Worm (Caenorhabditis elegans) whole organism, young adult: ENCODE data around the gene nhr-105.

ENCODE experiments used
- C06A6.2 ChIP-seq: fragments of 200-800 bp; sonication (Bioruptor generic); conservative IDR thresholded peaks from 2 replicates; pipeline ENCODE4 v1.3.6; 2022; ENCODE audit warnings: missing genetic modification characterization, missing compliant biosample characterization
- F37B4.10 ChIP-seq: fragments of 200-800 bp; sonication (Bioruptor generic); IDR thresholded peaks from 2 replicates; pipeline ENCODE4 v1.3.6; 2022; ENCODE audit warnings: missing genetic modification characterization, missing compliant biosample characterization
- F57A8.1 ChIP-seq: fragments of 200-800 bp; sonication (Bioruptor generic); optimal IDR thresholded peaks from 2 replicates; lab custom pipeline; 2018; ENCODE audit warnings: mild to moderate bottlenecking, missing genetic modification characterization, moderate library complexity, missing compliant biosample characterization
- F57C9.4 ChIP-seq: sonication (generic microtip); optimal IDR thresholded peaks from 2 replicates; lab custom pipeline; 2017; ENCODE audit warnings: mild to moderate bottlenecking, missing genetic modification characterization, missing compliant biosample characterization
- K11D2.4 ChIP-seq: fragments of 200-800 bp; sonication (Bioruptor generic); IDR thresholded peaks from 2 replicates; pipeline ENCODE4 v1.3.6; 2022; ENCODE audit warnings: missing genetic modification reagents, missing genetic modification characterization, missing compliant biosample characterization
- T26A5.8 ChIP-seq: sonication (generic microtip); optimal IDR thresholded peaks from 2 replicates; lab custom pipeline; 2016; ENCODE audit warnings: missing genetic modification characterization, missing compliant biosample characterization
- atf-7 ChIP-seq: sonication (generic microtip); optimal IDR thresholded peaks from 2 replicates; lab custom pipeline; 2017; ENCODE audit warnings: mild to moderate bottlenecking, missing genetic modification characterization, missing compliant biosample characterization
- bed-1 ChIP-seq: fragments of 200-800 bp; sonication (Bioruptor generic); IDR thresholded peaks from 2 replicates; pipeline ENCODE4 v1.3.6; 2022; ENCODE audit warnings: missing genetic modification reagents, missing genetic modification characterization, missing compliant biosample characterization
- bed-2 ChIP-seq: fragments of 200-800 bp; sonication (Bioruptor generic); IDR thresholded peaks from 2 replicates; pipeline ENCODE4 v1.3.6; 2022; ENCODE audit warnings: missing genetic modification reagents, missing genetic modification characterization, missing compliant biosample characterization
- ccch-3 ChIP-seq: fragments of 200-800 bp; sonication (Bioruptor generic); optimal IDR thresholded peaks from 2 replicates; lab custom pipeline; 2018; ENCODE audit warnings: mild to moderate bottlenecking, missing genetic modification characterization, missing compliant biosample characterization
- ceh-27 ChIP-seq: fragments of 200-800 bp; sonication (Bioruptor generic); optimal IDR thresholded peaks from 2 replicates; lab custom pipeline; 2018; ENCODE audit warnings: mild to moderate bottlenecking, missing genetic modification characterization, moderate library complexity, missing compliant biosample characterization
- ceh-91 ChIP-seq: fragments of 200-800 bp; sonication (Bioruptor generic); IDR thresholded peaks from 2 replicates; pipeline ENCODE4 v1.3.6; 2022; ENCODE audit warnings: missing genetic modification reagents, missing genetic modification characterization, missing compliant biosample characterization
- die-1 ChIP-seq: sonication (generic microtip); optimal IDR thresholded peaks from 2 replicates; lab custom pipeline; 2016; ENCODE audit warnings: missing genotype, mild to moderate bottlenecking, missing genetic modification characterization, missing compliant biosample characterization
- dpff-1 ChIP-seq: sonication (generic microtip); optimal IDR thresholded peaks from 2 replicates; lab custom pipeline; 2017; ENCODE audit warnings: mild to moderate bottlenecking, missing genetic modification characterization, missing compliant biosample characterization
- egl-18 ChIP-seq: fragments of 200-800 bp; sonication (Bioruptor generic); IDR thresholded peaks from 2 replicates; pipeline ENCODE4 v1.3.6; 2022; ENCODE audit warnings: missing genetic modification reagents, missing genetic modification characterization, missing compliant biosample characterization
- ets-4 ChIP-seq: fragments of 200-800 bp; sonication (Bioruptor generic); optimal IDR thresholded peaks from 2 replicates; lab custom pipeline; 2018; ENCODE audit warnings: mild to moderate bottlenecking, missing genetic modification characterization, missing compliant biosample characterization
- him-1 ChIP-seq: sonication (generic microtip); optimal IDR thresholded peaks from 2 replicates; lab custom pipeline; 2016; ENCODE audit warnings: missing genotype, missing genetic modification reagents, missing genetic modification characterization, missing compliant biosample characterization
- hmg-1.2 ChIP-seq: fragments of 200-800 bp; sonication (Bioruptor generic); IDR thresholded peaks from 2 replicates; pipeline ENCODE4 v1.3.6; 2022; ENCODE audit warnings: missing genetic modification reagents, missing genetic modification characterization, missing compliant biosample characterization
- hmg-20 ChIP-seq: fragments of 200-800 bp; sonication (Bioruptor generic); IDR thresholded peaks from 2 replicates; pipeline ENCODE4 v1.3.6; 2022; ENCODE audit warnings: missing genetic modification reagents, missing genetic modification characterization, missing compliant biosample characterization
- hsf-1 ChIP-seq: fragments of 200-800 bp; sonication (Bioruptor generic); IDR thresholded peaks from 2 replicates; pipeline ENCODE4 v1.3.6; 2022; ENCODE audit warnings: missing genetic modification reagents, missing genetic modification characterization, missing compliant biosample characterization
- let-526 ChIP-seq: fragments of 200-800 bp; sonication (Bioruptor generic); IDR thresholded peaks from 2 replicates; pipeline ENCODE4 v1.3.6; 2022; ENCODE audit warnings: missing genetic modification reagents, missing genetic modification characterization, missing compliant biosample characterization
- let-607 ChIP-seq, 2 experiments: fragments of 200-800 bp in 1 of 2; sonication (Bioruptor generic) in 1 of 2; sonication (generic microtip) in 1 of 2; optimal IDR thresholded peaks; 2 replicates each; lab custom pipeline; 2016 to 2018; ENCODE audit warnings: mild to moderate bottlenecking in 2 of 2, missing compliant biosample characterization in 2 of 2, missing genetic modification characterization in 2 of 2, moderate library complexity in 2 of 2, missing genotype in 1 of 2
- lin-35 ChIP-seq, 3 experiments: fragments of 150-350 bp in 2 of 3; sonication (generic microtip) in 1 of 3; optimal IDR thresholded peaks; 2 replicates each; lab custom pipeline; 2014 to 2018; ENCODE audit warnings: missing biosample characterization in 3 of 3, missing genetic modification characterization in 3 of 3, missing genetic modification reagents in 3 of 3
- lsl-1 ChIP-seq: fragments of 200-800 bp; sonication (Bioruptor generic); optimal IDR thresholded peaks from 2 replicates; lab custom pipeline; 2018; ENCODE audit warnings: mild to moderate bottlenecking, missing genetic modification characterization, moderate library complexity, missing compliant biosample characterization
- madf-10 ChIP-seq: sonication (generic microtip); optimal IDR thresholded peaks from 2 replicates; lab custom pipeline; 2016; ENCODE audit warnings: mild to moderate bottlenecking, missing genetic modification characterization, missing compliant biosample characterization
- madf-8 ChIP-seq: fragments of 200-800 bp; sonication (Bioruptor generic); conservative IDR thresholded peaks from 2 replicates; pipeline ENCODE4 v1.3.6; 2022; ENCODE audit warnings: missing genetic modification reagents, missing genetic modification characterization, missing compliant biosample characterization
- mcd-1 ChIP-seq: fragments of 200-800 bp; sonication (Bioruptor generic); IDR thresholded peaks from 2 replicates; pipeline ENCODE4 v1.3.6; 2022; ENCODE audit warnings: missing genetic modification reagents, missing genetic modification characterization, missing compliant biosample characterization
- mel-28 ChIP-seq: sonication (generic microtip); optimal IDR thresholded peaks from 2 replicates; lab custom pipeline; 2016; ENCODE audit warnings: borderline replicate concordance, mild to moderate bottlenecking, missing genetic modification characterization, missing compliant biosample characterization
- mes-4 ChIP-seq: sonication (generic microtip); optimal IDR thresholded peaks from 2 replicates; lab custom pipeline; 2016; ENCODE audit warnings: missing genotype, missing genetic modification characterization, missing compliant biosample characterization
- nfya-2 ChIP-seq: fragments of 200-800 bp; sonication (Bioruptor generic); IDR thresholded peaks from 2 replicates; pipeline ENCODE4 v1.3.6; 2022; ENCODE audit warnings: missing genetic modification reagents, missing genetic modification characterization, missing compliant biosample characterization
- nfyb-1 ChIP-seq: fragments of 200-800 bp; sonication (Bioruptor generic); IDR thresholded peaks from 2 replicates; pipeline ENCODE4 v1.3.6; 2022; ENCODE audit warnings: missing genetic modification reagents, missing genetic modification characterization, missing compliant biosample characterization
- nhr-120 ChIP-seq: fragments of 200-800 bp; sonication (Bioruptor generic); IDR thresholded peaks from 2 replicates; pipeline ENCODE4 v1.3.6; 2022; ENCODE audit warnings: missing genetic modification characterization, missing compliant biosample characterization
- nhr-179 ChIP-seq: sonication (generic microtip); optimal IDR thresholded peaks from 2 replicates; lab custom pipeline; 2016; ENCODE audit warnings: mild to moderate bottlenecking, missing genetic modification characterization, missing compliant biosample characterization
- nhr-80 ChIP-seq: sonication (generic microtip); optimal IDR thresholded peaks from 2 replicates; lab custom pipeline; 2016; ENCODE audit warnings: missing genetic modification characterization, missing compliant biosample characterization
- rcor-1 ChIP-seq: fragments of 200-800 bp; sonication (Bioruptor generic); IDR thresholded peaks from 2 replicates; pipeline ENCODE4 v1.3.6; 2022; ENCODE audit warnings: missing genetic modification reagents, missing genetic modification characterization, missing compliant biosample characterization
- snpc-3.4 ChIP-seq: sonication (generic microtip); optimal IDR thresholded peaks from 2 replicates; lab custom pipeline; 2017; ENCODE audit warnings: missing genetic modification characterization, mild to moderate bottlenecking, missing compliant biosample characterization, antibody characterized with exemption, moderate library complexity, missing genotype, missing genetic modification reagents
- snpc-4 ChIP-seq, 5 experiments: fragments of 150-350 bp in 1 of 5; sonication (generic microtip) in 4 of 5; optimal IDR thresholded peaks; 2 replicates each; lab custom pipeline; 2014 to 2018; ENCODE audit warnings: missing genetic modification characterization in 5 of 5, missing biosample characterization in 3 of 5, antibody characterized with exemption in 2 of 5, mild to moderate bottlenecking in 2 of 5, missing compliant biosample characterization in 2 of 5, missing genotype in 2 of 5, moderate library complexity in 2 of 5, missing genetic modification reagents in 1 of 5
- sptf-2 ChIP-seq: fragments of 200-800 bp; sonication (Bioruptor generic); optimal IDR thresholded peaks from 2 replicates; lab custom pipeline; 2018; ENCODE audit warnings: mild to moderate bottlenecking, missing genetic modification characterization, missing compliant biosample characterization
- xnd-1 ChIP-seq: sonication (generic microtip); optimal IDR thresholded peaks from 2 replicates; lab custom pipeline; 2016; ENCODE audit warnings: missing genotype, missing genetic modification reagents, missing genetic modification characterization, missing compliant biosample characterization
- zfh-2 ChIP-seq: fragments of 200-800 bp; sonication (Bioruptor generic); conservative IDR thresholded peaks from 2 replicates; pipeline ENCODE4 v1.3.6; 2022; ENCODE audit warnings: missing genetic modification reagents, missing genetic modification characterization, missing compliant biosample characterization
- ztf-26 ChIP-seq: sonication (generic microtip); optimal IDR thresholded peaks from 2 replicates; lab custom pipeline; 2017; ENCODE audit warnings: missing genetic modification characterization, missing compliant biosample characterization
- ztf-28 ChIP-seq: fragments of 200-800 bp; sonication (Bioruptor generic); IDR thresholded peaks from 2 replicates; pipeline ENCODE4 v1.3.6; 2022; ENCODE audit warnings: missing genetic modification reagents, missing genetic modification characterization, missing compliant biosample characterization
- ztf-3 ChIP-seq: fragments of 200-800 bp; sonication (Bioruptor generic); optimal IDR thresholded peaks from 2 replicates; lab custom pipeline; 2018; ENCODE audit warnings: mild to moderate bottlenecking, missing genetic modification characterization, missing compliant biosample characterization
- ztf-6 ChIP-seq: fragments of 200-800 bp; sonication (Bioruptor generic); IDR thresholded peaks from 2 replicates; pipeline ENCODE4 v1.3.6; 2022; ENCODE audit warnings: missing genetic modification reagents, missing genetic modification characterization, missing compliant biosample characterization

Gene nhr-105

ce11 chrIV:7045362-7045936 lies 4.5 kb upstream of the nhr-105 start:
- TF ChIP-seq hmg-1.2 (no peak), ztf-28 (GFP tag; lab: Robert Waterston, UW) (no peak), ceh-27 (no peak), ztf-26 (tag; lab: Kevin White, UChicago) (no peak), lin-35 (GFP tag; optimal IDR thresholded peaks at IDR 0.05; lab: Kevin White, UChicago) (no peak), egl-18 (GFP tag; lab: Robert Waterston, UW) (no peak), ets-4 (GFP tag; lab: Kevin White, UChicago) (no peak), bed-1 (no peak), T26A5.8 (tag; lab: Kevin White, UChicago) (no peak), let-526 (GFP tag; lab: Robert Waterston, UW) (no peak), nhr-120 (no peak)

ce11 chrIV:7046641-7047361 lies 3.2 kb upstream of the nhr-105 start:
- peak; percentile 52 for TF ChIP-seq nhr-80 (tag; lab: Kevin White, UChicago)
- TF ChIP-seq let-607 (tag; optimal IDR thresholded peaks at IDR 0.05; lab: Kevin White, UChicago) = peak in 1 of 2 experiments; percentile 39
- no peak for TF ChIP-seq dpff-1 (tag; lab: Kevin White, UChicago)
- no peak for TF ChIP-seq K11D2.4 (GFP tag; lab: Robert Waterston, UW)
- no peak for TF ChIP-seq ets-4 (GFP tag; lab: Kevin White, UChicago)
- no peak for TF ChIP-seq snpc-3.4 (tag; lab: Kevin White, UChicago)
- no peak for TF ChIP-seq him-1 (tag; lab: Kevin White, UChicago)
- TF ChIP-seq lsl-1 (GFP tag; lab: Kevin White, UChicago) = no peak
- TF ChIP-seq C06A6.2 (GFP tag; lab: Robert Waterston, UW) = no peak

ce11 chrIV:7047762-7048178 lies 2.2 kb upstream of the nhr-105 start:
- TF ChIP-seq F37B4.10 (GFP tag; lab: Robert Waterston, UW) = no peak
- TF ChIP-seq F57A8.1 (GFP tag; lab: Kevin White, UChicago) = no peak
- no peak for TF ChIP-seq madf-8 (GFP tag; lab: Robert Waterston, UW)
- TF ChIP-seq xnd-1 (tag; lab: Kevin White, UChicago) = no peak
- TF ChIP-seq atf-7 (tag; lab: Kevin White, UChicago) = peak; percentile 54
- TF ChIP-seq die-1 (tag; lab: Kevin White, UChicago) = no peak
- no peak for TF ChIP-seq mel-28
- TF ChIP-seq nfyb-1 (GFP tag; lab: Robert Waterston, UW) = no peak
- TF ChIP-seq hsf-1 (GFP tag; lab: Robert Waterston, UW) = no peak
- TF ChIP-seq ccch-3 (GFP tag; lab: Kevin White, UChicago) = no peak
- no peak for TF ChIP-seq nfya-2
- no peak for TF ChIP-seq nhr-120
- TF ChIP-seq F57C9.4 (tag; lab: Kevin White, UChicago) = no peak
- TF ChIP-seq mcd-1 (GFP tag; lab: Robert Waterston, UW) = no peak
- TF ChIP-seq madf-10 = no peak
- TF ChIP-seq rcor-1 = no peak
- no peak for TF ChIP-seq ztf-3 (GFP tag; lab: Kevin White, UChicago)
- TF ChIP-seq nhr-179 (tag; lab: Kevin White, UChicago) = no peak
- no peak for TF ChIP-seq snpc-4 (GFP tag; optimal IDR thresholded peaks at IDR 0.05; lab: Kevin White, UChicago)
- no peak for TF ChIP-seq snpc-4 (tag; optimal IDR thresholded peaks at IDR 0.05; lab: Kevin White, UChicago)
- TF ChIP-seq zfh-2 (GFP tag; lab: Robert Waterston, UW) = no peak
- no peak for TF ChIP-seq sptf-2
- TF ChIP-seq hmg-20 (GFP tag; lab: Robert Waterston, UW) = no peak
- no peak for TF ChIP-seq him-1 (tag; lab: Kevin White, UChicago)
- TF ChIP-seq mes-4 (tag; lab: Kevin White, UChicago) = no peak
- TF ChIP-seq bed-2 (GFP tag; lab: Robert Waterston, UW) = no peak
- TF ChIP-seq ceh-91 = no peak
- no peak for TF ChIP-seq ztf-6 (GFP tag; lab: Robert Waterston, UW)
